Worm (Caenorhabditis elegans): ENCODE measurements around the gene Y49A3A.4.

DNA sequence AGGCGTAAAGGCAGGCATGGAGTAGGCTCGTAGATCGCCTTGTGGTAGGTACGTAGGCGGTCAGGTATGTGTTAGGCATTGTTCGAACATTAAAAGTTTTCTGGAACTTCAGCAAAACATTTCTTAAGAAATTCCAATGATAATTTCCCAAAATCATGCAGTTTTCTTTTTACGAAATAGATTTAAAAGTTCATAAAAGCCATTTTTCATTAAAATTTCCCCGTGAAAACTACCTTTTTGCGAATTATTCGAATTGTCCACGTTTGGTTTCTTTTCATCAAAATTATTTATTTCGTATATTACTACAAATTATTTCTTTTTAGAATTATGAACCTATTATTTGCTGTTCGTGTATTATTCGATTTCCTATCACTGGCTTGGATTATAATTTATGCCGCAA is 36.1 kb upstream of the Y49A3A.4 start, which contains the start of gene C15H11.13:
- TF ChIP-seq ceh-13 (GFP tag; optimal IDR thresholded peaks at IDR 0.05) = no peak
- no peak for TF ChIP-seq hnd-1 (tag; optimal IDR thresholded peaks at IDR 0.05)
- TF ChIP-seq pes-1 (GFP tag; IDR thresholded peaks at IDR 0.05) = no peak
- no peak for TF ChIP-seq B0310.2 (tag; optimal IDR thresholded peaks at IDR 0.05)
- no peak for TF ChIP-seq flt-1 (GFP tag; IDR thresholded peaks at IDR 0.05)

Measured in whole organism, early embryonic.